Fruit fly (Drosophila melanogaster): ENCODE data around the gene rdgB.

Gene rdgB

DNA sequence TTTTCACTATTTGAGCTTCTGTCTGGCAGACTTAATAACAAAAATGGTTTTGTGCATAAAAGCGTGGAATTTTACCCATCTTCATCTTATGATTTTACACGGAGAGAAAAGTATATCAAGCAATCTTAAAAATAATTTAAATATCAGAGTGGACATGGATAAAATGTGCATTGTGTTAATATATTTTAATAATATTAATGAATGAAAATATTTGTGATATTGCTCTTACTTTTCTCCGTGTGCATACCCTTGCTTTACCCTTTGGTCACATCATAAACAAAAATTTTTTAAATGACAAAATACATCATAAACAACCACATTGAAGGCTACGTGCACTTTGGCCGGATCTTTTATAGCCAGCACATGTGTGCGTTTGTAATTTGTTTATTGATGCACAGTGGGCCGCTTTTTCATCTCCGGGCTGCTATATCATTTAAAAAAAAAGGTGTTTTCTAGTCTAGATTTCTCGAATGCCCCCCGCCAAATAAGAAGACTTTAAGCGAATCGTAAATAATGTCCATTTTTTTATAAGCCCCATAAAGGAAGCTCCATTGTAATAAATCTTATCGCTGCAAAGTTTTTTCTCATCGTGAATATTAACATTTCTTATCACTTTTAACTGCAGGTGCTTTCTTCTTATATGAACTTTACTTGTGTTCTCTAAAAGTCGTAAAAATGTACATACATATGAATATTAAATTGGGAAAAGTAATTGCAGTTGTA lies 2.0 kb downstream of the rdgB start (continued):
- TF ChIP-seq Deaf1 (tag; optimal IDR thresholded peaks at IDR 0.05) (peak; percentile 8), CG3995 (GFP tag; optimal IDR thresholded peaks at IDR 0.05) (no peak), gcm2 (GFP tag; optimal IDR thresholded peaks at IDR 0.05) (no peak), H2.0 (GFP tag; IDR thresholded peaks at IDR 0.05) (0 out of 2 replicates have a peak, but pooled peaks have one; percentile 20), CG17802 (tag; optimal IDR thresholded peaks at IDR 0.05) (no peak), abd-A (tag; optimal IDR thresholded peaks at IDR 0.05) (no peak), CG10267 (tag; optimal IDR thresholded peaks at IDR 0.05) (peak; percentile 28), CG1603 (tag; optimal IDR thresholded peaks at IDR 0.05) (peak; percentile 35), CG10565 (GFP tag; optimal IDR thresholded peaks at IDR 0.05) (no peak), Hr39 (optimal IDR thresholded peaks at IDR 0.05) (no peak), CG13424 (tag; optimal IDR thresholded peaks at IDR 0.05) (peak; percentile 60), ash1 (GFP tag; optimal IDR thresholded peaks at IDR 0.05) (no peak), wor (GFP tag; IDR thresholded peaks at IDR 0.05) (peak; percentile 18; the same call in 1 of the 2 replicates), Ptx1 (GFP tag; IDR thresholded peaks at IDR 0.05) (peak; percentile 67), Side (GFP tag; optimal IDR thresholded peaks at IDR 0.05) (no peak), HmgD (GFP tag; optimal IDR thresholded peaks at IDR 0.05) (no peak), Blimp-1 (GFP tag; optimal IDR thresholded peaks at IDR 0.05) (peak; percentile 61), az2 (GFP tag; optimal IDR thresholded peaks at IDR 0.05) (peak; percentile 47), CG7271 (tag; optimal IDR thresholded peaks at IDR 0.05) (no peak), CG33557 (GFP tag; optimal IDR thresholded peaks at IDR 0.05) (no peak), Six4 (GFP tag; optimal IDR thresholded peaks at IDR 0.05) (no peak), CG6254 (GFP tag; optimal IDR thresholded peaks at IDR 0.05) (no peak), tio (GFP tag; optimal IDR thresholded peaks at IDR 0.05) (peak; percentile 15), CG7372 (GFP tag; IDR thresholded peaks at IDR 0.05) (no peak), hb (GFP tag; IDR thresholded peaks at IDR 0.05; ENCODE audit: partially characterized antibody) (no peak), Sry-δ (GFP tag; optimal IDR thresholded peaks at IDR 0.05) (no peak), Hr51 (GFP tag; optimal IDR thresholded peaks at IDR 0.05) (peak in 1 of 2 experiments; percentile 63), Rfx (GFP tag; IDR thresholded peaks at IDR 0.05) (peak; percentile 60), sqz (GFP tag; optimal IDR thresholded peaks at IDR 0.05) (peak; percentile 11), CG2875 (GFP tag; optimal IDR thresholded peaks at IDR 0.05) (peak; percentile 44), D (optimal IDR thresholded peaks at IDR 0.05) (no peak), D (GFP tag; optimal IDR thresholded peaks at IDR 0.05) (no peak), CoRest (tag; optimal IDR thresholded peaks at IDR 0.05) (peak; percentile 48), CG7987 (GFP tag; optimal IDR thresholded peaks at IDR 0.05) (no peak), luna (GFP tag; optimal IDR thresholded peaks at IDR 0.05) (no peak), CG32532 (GFP tag; IDR thresholded peaks at IDR 0.05) (no peak; the same call in 1 of the 2 replicates), corto (GFP tag; optimal IDR thresholded peaks at IDR 0.05) (no peak), tup (GFP tag; optimal IDR thresholded peaks at IDR 0.05) (no peak), Hr78 (GFP tag; optimal IDR thresholded peaks at IDR 0.05) (peak in 1 of 2 experiments; percentile 8), CG10209 (GFP tag; optimal IDR thresholded peaks at IDR 0.05) (peak; percentile 43), CG10654 (GFP tag; optimal IDR thresholded peaks at IDR 0.05) (no peak), ftz-f1 (GFP tag; optimal IDR thresholded peaks at IDR 0.05) (no peak), CG6791 (GFP tag; IDR thresholded peaks at IDR 0.05; ENCODE audit: partially characterized antibody) (no peak), CG12236 (GFP tag; optimal IDR thresholded peaks at IDR 0.05) (no peak), CG31224 (GFP tag; IDR thresholded peaks at IDR 0.05) (no peak), D19B (GFP tag; optimal IDR thresholded peaks at IDR 0.05) (peak; percentile 8), CHES-1-like (GFP tag; optimal IDR thresholded peaks at IDR 0.05) (no peak), Adf1 (GFP tag; IDR thresholded peaks at IDR 0.05) (no peak), sc (optimal IDR thresholded peaks at IDR 0.05) (no peak), sc (GFP tag; optimal IDR thresholded peaks at IDR 0.05) (peak; percentile 19)
